Fruit fly (Drosophila melanogaster): ENCODE data around the gene Rop.
A peak's percentile ranks its signal among the peaks of the same experiment; 100 is the strongest.

Gene Rop

DNA sequence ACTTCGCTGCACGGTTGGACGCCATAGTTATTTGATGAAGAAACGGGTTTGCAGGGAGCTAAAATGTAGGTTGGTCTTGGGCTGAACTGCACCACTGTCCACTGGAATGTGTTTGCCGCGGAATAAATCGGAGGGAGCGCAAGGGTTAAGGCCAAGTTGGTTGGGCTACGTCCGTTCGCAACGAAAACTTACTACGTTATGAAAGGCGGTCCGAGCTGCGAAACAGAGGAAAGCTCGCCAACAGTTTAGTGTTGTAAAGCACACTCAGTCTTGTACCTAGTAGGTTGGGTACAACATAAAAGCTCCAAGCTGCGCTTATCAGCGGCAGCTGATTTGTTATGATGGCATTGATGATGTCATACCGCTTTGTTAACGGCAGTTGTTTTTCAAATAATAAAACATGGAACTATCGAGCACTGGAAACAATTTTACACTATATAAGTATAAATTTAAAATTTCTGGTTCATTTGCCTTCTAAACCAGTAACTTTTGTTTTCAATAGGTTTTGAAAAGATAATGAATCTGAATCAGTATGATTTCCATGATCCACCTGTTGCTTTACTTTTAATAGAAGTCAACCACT is 16.5 kb downstream of the Rop start, which contains the start of gene Chd64 (continued):
- TF ChIP-seq Camta (GFP tag; optimal IDR thresholded peaks at IDR 0.05), result no peak
- no peak for TF ChIP-seq ro (GFP tag; IDR thresholded peaks at IDR 0.05)
- no peak for TF ChIP-seq gcm (GFP tag; optimal IDR thresholded peaks at IDR 0.05)
- TF ChIP-seq CG4707 (GFP tag; optimal IDR thresholded peaks at IDR 0.05), result peak; percentile 40
- TF ChIP-seq CG2712 (tag; optimal IDR thresholded peaks at IDR 0.05), result no peak
- TF ChIP-seq crp (GFP tag; optimal IDR thresholded peaks at IDR 0.05), result peak in 1 of 2 experiments; percentile 76
- TF ChIP-seq jing (GFP tag; optimal IDR thresholded peaks at IDR 0.05), result no peak
- peak; percentile 76 for TF ChIP-seq Hmr (GFP tag; optimal IDR thresholded peaks at IDR 0.05)
- TF ChIP-seq Xbp1 (GFP tag; optimal IDR thresholded peaks at IDR 0.05), result no peak
- TF ChIP-seq sug (tag; optimal IDR thresholded peaks at IDR 0.05), result peak; percentile 63
- TF ChIP-seq CG10654 (GFP tag; optimal IDR thresholded peaks at IDR 0.05), result no peak
- TF ChIP-seq bab2 (GFP tag; optimal IDR thresholded peaks at IDR 0.05), result no peak
- no peak for TF ChIP-seq zen (tag; optimal IDR thresholded peaks at IDR 0.05)
- TF ChIP-seq ase (GFP tag; IDR thresholded peaks at IDR 0.05), result no peak
- no peak for TF ChIP-seq dmrt11E (tag; optimal IDR thresholded peaks at IDR 0.05)
- peak; percentile 39 for TF ChIP-seq CG8924 (tag; optimal IDR thresholded peaks at IDR 0.05)
- TF ChIP-seq chn (GFP tag; optimal IDR thresholded peaks at IDR 0.05), result no peak
- no peak for TF ChIP-seq Neu2 (GFP tag; optimal IDR thresholded peaks at IDR 0.05; ENCODE audit: borderline replicate concordance)
- TF ChIP-seq psq (GFP tag; optimal IDR thresholded peaks at IDR 0.05), result peak; percentile 8
- no peak for TF ChIP-seq bsh (GFP tag; optimal IDR thresholded peaks at IDR 0.05)
- TF ChIP-seq PHDP (tag; optimal IDR thresholded peaks at IDR 0.05), result peak; percentile 53
- peak; percentile 67 for TF ChIP-seq CG2678 (tag; optimal IDR thresholded peaks at IDR 0.05)
- peak; percentile 68 for TF ChIP-seq CG13296 (GFP tag; optimal IDR thresholded peaks at IDR 0.05)
- peak; percentile 33; the same call in 1 of the 2 replicates for TF ChIP-seq CG10959 (GFP tag; IDR thresholded peaks at IDR 0.05)
- peak; percentile 90 for TF ChIP-seq CG34376 (GFP tag; optimal IDR thresholded peaks at IDR 0.05)
- peak; percentile 46 for TF ChIP-seq CG12744 (GFP tag; optimal IDR thresholded peaks at IDR 0.05)
- no peak; the same call in none of the 2 replicates for TF ChIP-seq CG32532 (GFP tag; IDR thresholded peaks at IDR 0.05)
- TF ChIP-seq repo (GFP tag; optimal IDR thresholded peaks at IDR 0.05), result no peak
- TF ChIP-seq br (optimal IDR thresholded peaks at IDR 0.05), result no peak
- no peak for TF ChIP-seq CG15696 (tag; optimal IDR thresholded peaks at IDR 0.05)
- no peak for TF ChIP-seq CG8089 (GFP tag; optimal IDR thresholded peaks at IDR 0.05)
- no peak for TF ChIP-seq CG2202 (tag; optimal IDR thresholded peaks at IDR 0.05)
- no peak for TF ChIP-seq CG17361 (GFP tag; IDR thresholded peaks at IDR 0.05)
- TF ChIP-seq CG13894 (tag; optimal IDR thresholded peaks at IDR 0.05), result peak; percentile 65
- no peak for TF ChIP-seq CG1647 (GFP tag; optimal IDR thresholded peaks at IDR 0.05)
- peak; percentile 10 for TF ChIP-seq BEAF-32 (GFP tag; optimal IDR thresholded peaks at IDR 0.05)
- TF ChIP-seq kni (GFP tag; optimal IDR thresholded peaks at IDR 0.05), result peak; percentile 29
- no peak for TF ChIP-seq sqz (GFP tag; optimal IDR thresholded peaks at IDR 0.05)
- no peak for TF ChIP-seq CG1233 (GFP tag; optimal IDR thresholded peaks at IDR 0.05)
- TF ChIP-seq Dek (tag; optimal IDR thresholded peaks at IDR 0.05), result peak; percentile 30
- no peak for TF ChIP-seq CG11560 (tag; IDR thresholded peaks at IDR 0.05)
- TF ChIP-seq H2.0 (GFP tag; IDR thresholded peaks at IDR 0.05), result no peak
- TF ChIP-seq CTCF (GFP tag; optimal IDR thresholded peaks at IDR 0.05), result no peak
- TF ChIP-seq prd (optimal IDR thresholded peaks at IDR 0.05), result no peak
- TF ChIP-seq prd (GFP tag; IDR thresholded peaks at IDR 0.05), result no peak
- no peak for TF ChIP-seq CG17612 (GFP tag; IDR thresholded peaks at IDR 0.05)
- TF ChIP-seq CG4328 (GFP tag; optimal IDR thresholded peaks at IDR 0.05), result no peak
- no peak for TF ChIP-seq danr (GFP tag; IDR thresholded peaks at IDR 0.05)
- TF ChIP-seq tap (tag; optimal IDR thresholded peaks at IDR 0.05), result peak; percentile 12
- no peak for TF ChIP-seq bowl (GFP tag; IDR thresholded peaks at IDR 0.05)
- TF ChIP-seq B-H1 (GFP tag; IDR thresholded peaks at IDR 0.05), result no peak; the same call in 2 of the 3 replicates
